Fruit fly (Drosophila melanogaster) whole organism, pupa: ENCODE data around the gene Mon1.

ENCODE experiments used
- CG10348 ChIP-seq: fragments of 200-800 bp; sonication (Bioruptor generic); IDR thresholded peaks from 2 replicates; pipeline ENCODE4 v1.3.6; 2022; ENCODE audit warnings: missing biosample characterization, missing genetic modification characterization
- CG12605 ChIP-seq: fragments of 200-800 bp; sonication (Bioruptor generic); IDR thresholded peaks from 2 replicates; pipeline ENCODE4 v1.3.6; 2022; ENCODE audit warnings: missing biosample characterization, missing genetic modification characterization
- CG13204 ChIP-seq: fragments of 200-800 bp; sonication (Bioruptor generic); optimal IDR thresholded peaks from 2 replicates; lab custom pipeline; 2018; ENCODE audit warnings: missing biosample characterization, mild to moderate bottlenecking, missing genetic modification characterization, moderate library complexity
- CG14655 ChIP-seq: fragments of 200-800 bp; sonication (Bioruptor generic); optimal IDR thresholded peaks from 3 replicates; lab custom pipeline; 2017; ENCODE audit warnings: mild to moderate bottlenecking, missing biosample characterization, missing genetic modification reagents, missing genetic modification characterization
- CG15710 ChIP-seq: fragments of 200-800 bp; sonication (Bioruptor generic); optimal IDR thresholded peaks from 2 replicates; lab custom pipeline; 2018; ENCODE audit warnings: missing biosample characterization, mild to moderate bottlenecking, missing genetic modification characterization, moderate library complexity
- CG17806 ChIP-seq: fragments of 200-800 bp; sonication (Bioruptor generic); optimal IDR thresholded peaks from 2 replicates; lab custom pipeline; 2018; ENCODE audit warnings: missing biosample characterization, mild to moderate bottlenecking, missing genetic modification characterization, moderate library complexity
- CG32121 ChIP-seq: fragments of 200-800 bp; sonication (Bioruptor generic); IDR thresholded peaks from 2 replicates; pipeline ENCODE4 v1.3.6; 2022; ENCODE audit warnings: missing biosample characterization, missing genetic modification characterization
- CG34367 ChIP-seq: fragments of 200-800 bp; sonication (Bioruptor generic); optimal IDR thresholded peaks from 2 replicates; lab custom pipeline; 2018; ENCODE audit warnings: missing biosample characterization, mild to moderate bottlenecking, missing genetic modification characterization
- CG4496 ChIP-seq: fragments of 200-800 bp; sonication (Bioruptor generic); IDR thresholded peaks from 3 replicates; pipeline ENCODE4 v1.3.6; 2022; ENCODE audit warnings: missing biosample characterization, missing genetic modification characterization
- CG8159 ChIP-seq: fragments of 200-800 bp; sonication (Bioruptor generic); optimal IDR thresholded peaks from 3 replicates; lab custom pipeline; 2018; ENCODE audit warnings: missing biosample characterization, mild to moderate bottlenecking, missing genetic modification characterization, moderate library complexity
- CG8301 ChIP-seq: fragments of 200-800 bp; sonication (Bioruptor generic); optimal IDR thresholded peaks from 2 replicates; lab custom pipeline; 2018; ENCODE audit warnings: missing biosample characterization, mild to moderate bottlenecking, missing genetic modification characterization
- CG9948 ChIP-seq: fragments of 200-800 bp; sonication (Bioruptor generic); optimal IDR thresholded peaks from 2 replicates; lab custom pipeline; 2018; ENCODE audit warnings: missing biosample characterization, mild to moderate bottlenecking, missing genetic modification characterization, moderate library complexity
- D1 ChIP-seq: fragments of 200-800 bp; sonication (Bioruptor generic); optimal IDR thresholded peaks from 2 replicates; lab custom pipeline; 2018; ENCODE audit warnings: missing biosample characterization, mild to moderate bottlenecking, missing genetic modification characterization, moderate library complexity
- EcR ChIP-seq: fragments of 200-800 bp; sonication (Bioruptor generic); optimal IDR thresholded peaks from 3 replicates; lab custom pipeline; 2019; ENCODE audit warnings: missing biosample characterization, missing genetic modification characterization, mild to moderate bottlenecking, moderate library complexity, missing genetic modification reagents
- Ets98B ChIP-seq: fragments of 200-800 bp; sonication (Bioruptor generic); IDR thresholded peaks from 2 replicates; pipeline ENCODE4 v1.3.6; 2022; ENCODE audit warnings: missing biosample characterization, missing genetic modification characterization
- Pif1A ChIP-seq: fragments of 200-800 bp; sonication (Bioruptor generic); optimal IDR thresholded peaks from 3 replicates; lab custom pipeline; 2016; ENCODE audit warnings: missing biosample characterization, missing genetic modification characterization
- Pif1B ChIP-seq: fragments of 200-800 bp; sonication (Bioruptor generic); optimal IDR thresholded peaks from 3 replicates; lab custom pipeline; 2016; ENCODE audit warnings: missing biosample characterization, missing genetic modification characterization
- Snoo ChIP-seq: fragments of 200-800 bp; sonication (Bioruptor generic); optimal IDR thresholded peaks from 3 replicates; lab custom pipeline; 2017; ENCODE audit warnings: missing biosample characterization, mild to moderate bottlenecking, missing genetic modification characterization, inconsistent platforms
- fd96Ca ChIP-seq: fragments of 200-800 bp; sonication (Bioruptor generic); IDR thresholded peaks from 3 replicates; pipeline ENCODE4 v1.3.6; 2022; ENCODE audit warnings: missing biosample characterization, missing genetic modification characterization
- gl ChIP-seq: fragments of 200-800 bp; sonication (Bioruptor generic); optimal IDR thresholded peaks from 2 replicates; lab custom pipeline; 2018; ENCODE audit warnings: missing biosample characterization, mild to moderate bottlenecking, missing genetic modification characterization
- rn ChIP-seq: fragments of 200-800 bp; sonication (Bioruptor generic); IDR thresholded peaks from 2 replicates; pipeline ENCODE4 v1.3.6; 2022; ENCODE audit warnings: missing biosample characterization, missing genetic modification characterization

Gene Mon1

dm6 chr2L:4837772-4838397, 12.6 kb upstream of the Mon1 start, which contains the start of the genes tank and CG12194:
Gene tank (minus strand): TSS chr2L:4837999.
Gene CG12194 (plus strand): TSS chr2L:4838347.
- peak; percentile 99 for TF ChIP-seq rn
- TF ChIP-seq Snoo (tag; lab: Kevin White, UChicago) = peak; percentile 98
- peak; percentile 29 for TF ChIP-seq EcR (GFP tag; lab: Kevin White, UChicago)
- TF ChIP-seq CG12605 (GFP tag; lab: Robert Waterston, UW) = peak; percentile 99
- TF ChIP-seq Pif1A (GFP tag; lab: Kevin White, UChicago) = peak; percentile 100
- TF ChIP-seq Pif1B (GFP tag; lab: Kevin White, UChicago) = peak; percentile 99
- TF ChIP-seq CG9948 (tag; lab: Kevin White, UChicago) = peak; percentile 99
- TF ChIP-seq CG10348 = peak; percentile 99
- TF ChIP-seq CG17806 (tag; lab: Kevin White, UChicago) = peak; percentile 99
- peak; percentile 100 for TF ChIP-seq Ets98B (GFP tag; lab: Robert Waterston, UW)
- TF ChIP-seq CG14655 (GFP tag; lab: Kevin White, UChicago) = peak; percentile 100
- peak; percentile 99 for TF ChIP-seq CG34367 (tag; lab: Kevin White, UChicago)
- TF ChIP-seq CG8301 (tag; lab: Kevin White, UChicago) = peak; percentile 100
- peak; percentile 96 for TF ChIP-seq CG15710 (tag; lab: Kevin White, UChicago)
- TF ChIP-seq gl = peak; percentile 97
- TF ChIP-seq CG4496 (GFP tag; lab: Robert Waterston, UW) = peak; percentile 100
- peak; percentile 97 for TF ChIP-seq CG8159
- no peak for TF ChIP-seq D1 (tag; lab: Kevin White, UChicago)
- TF ChIP-seq fd96Ca (GFP tag; lab: Robert Waterston, UW) = peak; percentile 100
- TF ChIP-seq CG32121 = peak; percentile 100
- no peak for TF ChIP-seq CG13204 (GFP tag; lab: Kevin White, UChicago)

- TF ChIP-seq CG9948 (tag; lab: Kevin White, UChicago) (no peak), EcR (GFP tag; lab: Kevin White, UChicago) (no peak), CG8301 (tag; lab: Kevin White, UChicago) (no peak), CG10348 (no peak), CG14655 (GFP tag; lab: Kevin White, UChicago) (no peak), CG13204 (GFP tag; lab: Kevin White, UChicago) (no peak), CG8159 (no peak), Ets98B (GFP tag; lab: Robert Waterston, UW) (no peak)
Observed at dm6 chr2L:4838494-4839320, 11.7 kb upstream of the Mon1 start.

dm6 chr2L:4846629-4847125, 3.8 kb upstream of the Mon1 start:
- no peak for TF ChIP-seq CG8301 (tag; lab: Kevin White, UChicago)
- TF ChIP-seq CG13204 (GFP tag; lab: Kevin White, UChicago) = no peak
- no peak for TF ChIP-seq CG9948 (tag; lab: Kevin White, UChicago)
- TF ChIP-seq CG10348 = no peak
- TF ChIP-seq CG15710 (tag; lab: Kevin White, UChicago) = no peak
- TF ChIP-seq D1 (tag; lab: Kevin White, UChicago) = no peak
- no peak for TF ChIP-seq EcR (GFP tag; lab: Kevin White, UChicago)
- no peak for TF ChIP-seq CG34367 (tag; lab: Kevin White, UChicago)
- TF ChIP-seq CG8159 = no peak
- TF ChIP-seq CG32121 = no peak
- no peak for TF ChIP-seq Pif1A (GFP tag; lab: Kevin White, UChicago)
- no peak for TF ChIP-seq Snoo (tag; lab: Kevin White, UChicago)
- no peak for TF ChIP-seq CG12605 (GFP tag; lab: Robert Waterston, UW)
- no peak for TF ChIP-seq CG17806 (tag; lab: Kevin White, UChicago)
- no peak for TF ChIP-seq Pif1B (GFP tag; lab: Kevin White, UChicago)
- TF ChIP-seq gl = no peak
- no peak for TF ChIP-seq fd96Ca (GFP tag; lab: Robert Waterston, UW)
- no peak for TF ChIP-seq Ets98B (GFP tag; lab: Robert Waterston, UW)
- no peak for TF ChIP-seq CG14655 (GFP tag; lab: Kevin White, UChicago)
- no peak for TF ChIP-seq rn

- peak; percentile 27 for TF ChIP-seq CG15710 (tag; lab: Kevin White, UChicago)
- TF ChIP-seq fd96Ca (GFP tag; lab: Robert Waterston, UW) = peak; percentile 52; the same call in 1 of the 3 replicates
- TF ChIP-seq CG17806 (tag; lab: Kevin White, UChicago) = no peak
- TF ChIP-seq CG9948 (tag; lab: Kevin White, UChicago) = peak; percentile 8
- peak; percentile 56; the same call in 2 of the 3 replicates for TF ChIP-seq CG4496 (GFP tag; lab: Robert Waterston, UW)
- TF ChIP-seq, all 21 proteins: peak for 4
Observed at dm6 chr2L:4847191-4847853, 3.1 kb upstream of the Mon1 start, which contains the start of the genes mxt and CG11927. Gene mxt (minus strand): TSS chr2L:4847295. Gene CG11927 (plus strand): TSS chr2L:4847766.
